Fruit fly (Drosophila melanogaster) whole organism, wandering third instar larva: ENCODE data around the gene CG11902.

ENCODE experiments used
- Abd-B ChIP-seq: fragments of >200 bp; optimal IDR thresholded peaks from 2 replicates; lab custom pipeline; 2017; ENCODE audit warnings: missing biosample characterization, missing genetic modification characterization
- CG9705 ChIP-seq: fragments of 200-800 bp; sonication (Bioruptor generic); optimal IDR thresholded peaks from 2 replicates; lab custom pipeline; 2018; ENCODE audit warnings: missing biosample characterization, mild to moderate bottlenecking, missing genetic modification characterization
- Dif ChIP-seq: fragments of 200-275, 200-300 bp; sonication (Bioruptor generic); optimal IDR thresholded peaks from 2 replicates; lab custom pipeline; 2018; ENCODE audit warnings: missing biosample characterization, missing genetic modification characterization; ENCODE audit not compliant: partially characterized antibody
- GATAd ChIP-seq: sonication (Bioruptor generic); optimal IDR thresholded peaks from 2 replicates; lab custom pipeline; 2016; ENCODE audit warnings: missing biosample characterization, missing genetic modification characterization
- N ChIP-seq: fragments of >200 bp; optimal IDR thresholded peaks from 2 replicates; lab custom pipeline; 2018; ENCODE audit warnings: missing biosample characterization, missing external identifiers, missing genetic modification characterization
- OdsH ChIP-seq: fragments of 200-800 bp; sonication (Bioruptor generic); optimal IDR thresholded peaks from 2 replicates; lab custom pipeline; 2016; ENCODE audit warnings: missing biosample characterization, mild to moderate bottlenecking, missing genetic modification characterization
- Vsx2 ChIP-seq: fragments of 200-300, 225-300 bp; sonication (Bioruptor generic); optimal IDR thresholded peaks from 2 replicates; lab custom pipeline; 2018; ENCODE audit warnings: missing biosample characterization, missing genetic modification characterization; ENCODE audit not compliant: partially characterized antibody
- br ChIP-seq: fragments of 200-800 bp; sonication (Bioruptor generic); optimal IDR thresholded peaks from 2 replicates; lab custom pipeline; 2016; ENCODE audit warnings: missing biosample characterization, missing genetic modification characterization
- dl ChIP-seq, 2 experiments: fragments of 175-275, 200-275 bp in 1 of 2; fragments of 200-275 bp in 1 of 2; sonication (Bioruptor generic); optimal IDR thresholded peaks; lab custom pipeline; 2018; ENCODE audit warnings: mild to moderate bottlenecking in 2 of 2, missing biosample characterization in 2 of 2, missing genetic modification characterization in 2 of 2, moderate library complexity in 2 of 2; ENCODE audit not compliant: partially characterized antibody in 2 of 2, insufficient read depth in 1 of 2
- dmrt93B ChIP-seq: fragments of 200-800 bp; sonication (Bioruptor generic); optimal IDR thresholded peaks from 2 replicates; lab custom pipeline; 2018; ENCODE audit warnings: missing biosample characterization, mild to moderate bottlenecking, missing genetic modification characterization
- lola ChIP-seq: fragments of >200 bp; optimal IDR thresholded peaks from 2 replicates; lab custom pipeline; 2017; ENCODE audit warnings: missing biosample characterization, missing genetic modification characterization
- psq ChIP-seq: fragments of 200-800 bp; sonication (Bioruptor generic); optimal IDR thresholded peaks from 3 replicates; lab custom pipeline; 2017; ENCODE audit warnings: missing biosample characterization, mild to moderate bottlenecking, missing genetic modification characterization, moderate library complexity
- usp ChIP-seq: fragments of >200 bp; optimal IDR thresholded peaks from 2 replicates; lab custom pipeline; 2017; ENCODE audit warnings: missing biosample characterization, missing genetic modification characterization

DNA sequence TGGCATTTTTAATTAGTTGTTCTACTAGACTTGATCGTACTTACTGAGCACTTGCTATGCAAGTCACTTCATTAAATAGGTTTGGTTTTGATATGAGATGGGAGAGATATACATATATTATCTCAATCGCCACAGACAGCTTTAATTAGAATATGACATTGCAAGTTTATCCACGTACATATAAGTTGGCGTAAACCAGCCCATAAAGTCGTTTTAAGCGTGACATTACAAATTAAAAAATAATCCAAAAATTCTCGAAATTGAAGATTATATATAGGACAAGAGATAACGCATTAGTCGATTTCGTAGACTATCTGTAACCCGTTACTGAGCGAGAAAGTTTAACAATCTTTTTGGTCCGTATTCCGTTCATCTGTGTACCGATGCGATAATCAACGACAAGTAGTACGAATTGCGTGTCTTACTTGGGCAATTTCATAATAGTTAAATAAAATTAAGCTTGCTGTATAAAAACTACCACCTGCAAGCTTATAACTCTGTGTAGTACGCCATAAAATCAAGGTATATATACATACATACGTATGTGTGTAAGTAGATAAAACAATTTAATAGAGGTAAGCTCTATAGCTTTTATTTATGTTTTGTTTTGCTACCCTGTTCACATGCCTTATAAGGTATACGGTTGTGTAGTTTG is 14.9 kb upstream of the CG11902 start, which contains the start of gene CG10560:
- TF ChIP-seq N (GFP tag; lab: Kevin White, UChicago) = no peak
- TF ChIP-seq lola (GFP tag; lab: Kevin White, UChicago) = no peak
- no peak for TF ChIP-seq Abd-B (GFP tag; lab: Kevin White, UChicago)
- TF ChIP-seq Dif (GFP tag; lab: Kevin White, UChicago) = no peak
- no peak for TF ChIP-seq usp
- no peak for TF ChIP-seq dmrt93B (GFP tag; lab: Kevin White, UChicago)
- no peak for TF ChIP-seq psq (GFP tag; lab: Kevin White, UChicago)
- TF ChIP-seq dl (GFP tag; optimal IDR thresholded peaks at IDR 0.05; lab: Kevin White, UChicago; ENCODE audit: insufficient read depth in 1 of 2, partially characterized antibody in 2 of 2) = no peak
- no peak for TF ChIP-seq Vsx2 (GFP tag; lab: Kevin White, UChicago)
- no peak for TF ChIP-seq CG9705 (GFP tag; lab: Kevin White, UChicago)
- no peak for TF ChIP-seq GATAd (GFP tag; lab: Kevin White, UChicago)
- no peak for TF ChIP-seq OdsH
- no peak for TF ChIP-seq br
